Fruit fly (Drosophila melanogaster): ENCODE data around the gene eRF3.

The eRF3 gene

dm6 chr2L:12465164-12466011 is 31.1 kb downstream of the eRF3 start (continued):
- no peak for TF ChIP-seq HLH4C (GFP tag; IDR thresholded peaks at IDR 0.05; ENCODE audit: partially characterized antibody)
- TF ChIP-seq CG14860 (GFP tag; IDR thresholded peaks at IDR 0.05; ENCODE audit: partially characterized antibody) = no peak
- no peak for TF ChIP-seq CG13123 (GFP tag; optimal IDR thresholded peaks at IDR 0.05)
- TF ChIP-seq salm (tag; optimal IDR thresholded peaks at IDR 0.05) = no peak
- peak; percentile 64 for TF ChIP-seq CG7745 (tag; optimal IDR thresholded peaks at IDR 0.05)
- no peak for TF ChIP-seq cas (GFP tag; IDR thresholded peaks at IDR 0.05)
- TF ChIP-seq CG13287 (GFP tag; IDR thresholded peaks at IDR 0.05; ENCODE audit: partially characterized antibody) = no peak
- TF ChIP-seq CG7928 (GFP tag; optimal IDR thresholded peaks at IDR 0.05) = no peak
- no peak for TF ChIP-seq Chrac-16 (GFP tag; optimal IDR thresholded peaks at IDR 0.05)
- peak; percentile 44 for TF ChIP-seq BtbVII (GFP tag; optimal IDR thresholded peaks at IDR 0.05)
- TF ChIP-seq Atf-2 (GFP tag; optimal IDR thresholded peaks at IDR 0.05) = no peak
- no peak for TF ChIP-seq kah (GFP tag; optimal IDR thresholded peaks at IDR 0.05)
- no peak for TF ChIP-seq her (GFP tag; optimal IDR thresholded peaks at IDR 0.05)
- no peak for TF ChIP-seq CG6654 (GFP tag; optimal IDR thresholded peaks at IDR 0.05)
- no peak for TF ChIP-seq Deaf1 (tag; optimal IDR thresholded peaks at IDR 0.05)
- TF ChIP-seq ara (GFP tag; IDR thresholded peaks at IDR 0.05) = no peak
- no peak for TF ChIP-seq Adf1 (GFP tag; IDR thresholded peaks at IDR 0.05)
- no peak for TF ChIP-seq Gsc (GFP tag; IDR thresholded peaks at IDR 0.05)

dm6 chr2L:12466506-12467043 is 32.3 kb downstream of the eRF3 start:
- peak; percentile 85 for TF ChIP-seq CG15479 (GFP tag; optimal IDR thresholded peaks at IDR 0.05)
- TF ChIP-seq crp (GFP tag; optimal IDR thresholded peaks at IDR 0.05) = no peak
- no peak for TF ChIP-seq CG10321 (GFP tag; IDR thresholded peaks at IDR 0.05)
- no peak for TF ChIP-seq CG2120 (GFP tag; optimal IDR thresholded peaks at IDR 0.05)
- no peak for TF ChIP-seq gt (GFP tag; IDR thresholded peaks at IDR 0.05)
- TF ChIP-seq Sin3A (optimal IDR thresholded peaks at IDR 0.05) = no peak
- TF ChIP-seq Sox102F (GFP tag; optimal IDR thresholded peaks at IDR 0.05) = no peak
- no peak for TF ChIP-seq otp (GFP tag; IDR thresholded peaks at IDR 0.05)
- no peak for TF ChIP-seq CG12219 (GFP tag; optimal IDR thresholded peaks at IDR 0.05)
- TF ChIP-seq sens (GFP tag) = peak; percentile 80
- no peak for TF ChIP-seq CG3163 (GFP tag; optimal IDR thresholded peaks at IDR 0.05)
- peak; percentile 53 for TF ChIP-seq CG7271 (tag; optimal IDR thresholded peaks at IDR 0.05)
- TF ChIP-seq cad (GFP tag; optimal IDR thresholded peaks at IDR 0.05) = peak; percentile 93
- TF ChIP-seq zen (tag; optimal IDR thresholded peaks at IDR 0.05) = peak; percentile 99
- no peak for TF ChIP-seq CG6683 (GFP tag; optimal IDR thresholded peaks at IDR 0.05)
- no peak for TF ChIP-seq ase (GFP tag; IDR thresholded peaks at IDR 0.05)
- no peak for TF ChIP-seq CG43689 (GFP tag; IDR thresholded peaks at IDR 0.05)
- TF ChIP-seq rib (GFP tag; IDR thresholded peaks at IDR 0.05) = 0 out of 2 replicates have a peak, but pooled peaks have one; percentile 45
- no peak for TF ChIP-seq tap (tag; optimal IDR thresholded peaks at IDR 0.05)
- TF ChIP-seq Jarid2 (GFP tag; optimal IDR thresholded peaks at IDR 0.05) = no peak
- TF ChIP-seq tll (GFP tag; optimal IDR thresholded peaks at IDR 0.05) = peak in 1 of 2 experiments; percentile 98
- no peak for TF ChIP-seq CG17359 (tag; optimal IDR thresholded peaks at IDR 0.05)
- peak; percentile 12; the same call in 1 of the 2 replicates for TF ChIP-seq tna (GFP tag; IDR thresholded peaks at IDR 0.05; ENCODE audit: partially characterized antibody)
- TF ChIP-seq ap (GFP tag; IDR thresholded peaks at IDR 0.05) = 0 out of 2 replicates have a peak, but pooled peaks have one; percentile 12
- no peak for TF ChIP-seq CG4404 (GFP tag; IDR thresholded peaks at IDR 0.05)
- TF ChIP-seq CG11560 (tag; IDR thresholded peaks at IDR 0.05) = no peak
- no peak for TF ChIP-seq hth (optimal IDR thresholded peaks at IDR 0.05)

Measured in whole organism, embryonic.